Worm (Caenorhabditis elegans): ENCODE data around the gene F56D5.5.

Gene F56D5.5

DNA sequence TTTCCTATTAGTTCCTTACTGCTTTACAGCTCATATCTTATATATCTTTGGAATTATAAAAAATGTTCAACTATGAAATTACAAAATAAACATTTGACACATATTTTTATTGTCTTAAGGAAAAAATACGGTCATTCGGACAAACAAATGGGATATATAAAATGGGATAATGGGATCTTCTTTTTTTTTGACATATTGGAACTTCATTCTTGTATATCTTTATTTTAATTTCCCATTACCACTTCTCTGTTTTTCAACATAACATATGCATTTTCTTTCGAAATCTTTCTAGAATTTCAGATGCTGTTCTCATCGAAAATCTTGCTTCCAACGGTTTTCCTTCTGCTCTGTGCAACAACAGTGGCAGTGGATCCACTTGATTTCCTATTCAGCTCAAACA, 23.1 kb downstream of the F56D5.5 start, which contains the start of gene C10C5.7:
C10C5.7 (plus strand) TSS at position 301 of the 400 bp plus-strand sequence.
- TF ChIP-seq fkh-10 (GFP tag; optimal IDR thresholded peaks at IDR 0.05) (no peak), mdl-1 (tag; optimal IDR thresholded peaks at IDR 0.05) (no peak), nhr-25 (tag; optimal IDR thresholded peaks at IDR 0.05; ENCODE audit: borderline replicate concordance, insufficient read depth) (no peak), daf-12 (tag; optimal IDR thresholded peaks at IDR 0.05) (no peak), dmd-8 (GFP tag; IDR thresholded peaks at IDR 0.05) (no peak), unc-62 (GFP tag; optimal IDR thresholded peaks at IDR 0.05 in 1 of 2) (peak in 1 of 2 experiments; percentile 1), unc-62 (tag; optimal IDR thresholded peaks at IDR 0.05) (no peak), tra-1 (GFP tag; IDR thresholded peaks at IDR 0.05) (no peak), spr-1 (tag; optimal IDR thresholded peaks at IDR 0.05) (no peak)

DNA sequence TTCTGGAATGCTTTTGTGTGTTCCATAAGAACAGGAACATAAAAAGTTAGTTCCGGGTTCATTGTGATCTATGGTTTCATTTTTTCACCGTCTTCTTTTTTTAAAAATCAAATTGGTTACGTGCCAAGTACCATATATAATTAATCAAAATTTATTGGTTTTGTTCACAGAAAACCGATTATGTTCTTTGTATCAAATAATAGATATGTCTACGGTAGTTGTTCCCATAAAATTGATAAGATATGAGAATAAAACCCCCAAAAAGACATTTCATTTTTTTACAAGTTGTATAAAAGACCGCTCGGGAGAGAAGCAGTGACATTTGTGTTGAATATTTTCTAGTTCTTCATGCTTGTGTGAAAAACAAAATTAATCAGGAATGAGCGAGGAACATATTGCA, 26.8 kb downstream of the F56D5.5 start, which contains the start of gene C10C5.5:
C10C5.5 (plus strand) TSS at position 301 of the 400 bp plus-strand sequence.
- TF ChIP-seq aha-1 (tag) (peak; percentile 17), lin-15B (tag; optimal IDR thresholded peaks at IDR 0.05) (no peak)

DNA sequence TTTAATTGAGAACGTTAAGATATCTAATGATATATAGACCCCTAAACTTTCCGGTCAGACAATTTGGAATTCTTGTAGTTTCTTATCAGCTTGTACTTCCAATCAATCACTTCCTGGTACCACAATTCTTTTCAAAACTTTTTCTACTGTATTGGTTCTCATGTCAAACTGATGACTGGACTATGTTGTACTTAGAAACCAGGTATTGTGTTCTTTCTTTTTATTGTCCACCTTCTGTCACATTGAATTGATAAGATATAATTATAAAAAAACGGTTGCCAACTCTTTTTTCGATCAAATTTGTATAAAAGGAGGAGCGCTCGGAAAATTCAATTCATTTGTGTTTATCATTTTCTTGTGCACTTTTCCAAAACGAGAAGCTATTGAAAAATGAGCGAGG, 29.6 kb downstream of the F56D5.5 start, which contains the start of gene C10C5.4:
C10C5.4 (plus strand) TSS at position 281 of the 400 bp plus-strand sequence.
- TF ChIP-seq unc-62 (GFP tag; optimal IDR thresholded peaks at IDR 0.05 in 1 of 2) (peak in 1 of 2 experiments; percentile 38), unc-62 (tag; optimal IDR thresholded peaks at IDR 0.05) (no peak), Y5F2A.4 (GFP tag; optimal IDR thresholded peaks at IDR 0.05) (no peak), lin-39 (tag; optimal IDR thresholded peaks at IDR 0.05) (no peak), hlh-11 (tag; optimal IDR thresholded peaks at IDR 0.05) (peak; percentile 15), dmd-6 (GFP tag; IDR thresholded peaks at IDR 0.05) (peak; percentile 79), nhr-48 (tag; optimal IDR thresholded peaks at IDR 0.05) (peak; percentile 34), mep-1 (tag; optimal IDR thresholded peaks at IDR 0.05) (no peak), dve-1 (tag; optimal IDR thresholded peaks at IDR 0.05; ENCODE audit: insufficient read depth) (peak; percentile 68), jun-1 (tag; optimal IDR thresholded peaks at IDR 0.05) (no peak)

DNA sequence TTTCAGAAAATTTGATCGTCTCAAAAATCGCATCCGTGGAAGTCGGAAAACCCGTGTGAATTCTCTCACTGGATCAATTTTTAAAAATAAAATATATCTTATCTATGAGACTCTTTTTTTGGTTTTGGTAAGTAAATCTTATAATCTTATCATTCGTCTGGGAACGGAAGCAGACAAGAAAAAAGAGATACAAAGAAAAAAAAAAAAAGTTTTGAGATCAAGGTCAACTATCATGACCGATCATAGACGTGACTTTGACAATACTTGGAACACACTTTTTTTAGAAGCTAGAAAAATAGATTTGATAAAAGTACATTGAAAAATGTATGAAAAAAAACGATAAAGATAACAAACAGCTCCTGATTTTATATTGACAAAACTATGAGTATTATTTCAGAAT, 31.4 kb downstream of the F56D5.5 start:
- peak in 1 of 2 experiments; percentile 31 for TF ChIP-seq lsy-2 (tag; optimal IDR thresholded peaks at IDR 0.05)
- TF ChIP-seq nhr-76 (tag; optimal IDR thresholded peaks at IDR 0.05): peak; percentile 45
- TF ChIP-seq dmd-6 (GFP tag; IDR thresholded peaks at IDR 0.05): peak; percentile 70
- TF ChIP-seq mxl-2 (GFP tag; conservative IDR thresholded peaks at IDR 0.05): no peak
- TF ChIP-seq dve-1 (tag; optimal IDR thresholded peaks at IDR 0.05; ENCODE audit: insufficient read depth): peak; percentile 49
- peak; percentile 36 for TF ChIP-seq hlh-30 (tag; optimal IDR thresholded peaks at IDR 0.05; ENCODE audit: insufficient read depth)
- peak; percentile 39 for TF ChIP-seq nhr-28 (tag; optimal IDR thresholded peaks at IDR 0.05)
- peak; percentile 65 for TF ChIP-seq nhr-25 (tag; optimal IDR thresholded peaks at IDR 0.05; ENCODE audit: borderline replicate concordance, insufficient read depth)
- TF ChIP-seq F44E2.7 (GFP tag; IDR thresholded peaks at IDR 0.05): no peak
- no peak for TF ChIP-seq lin-1 (GFP tag; IDR thresholded peaks at IDR 0.05)
- TF ChIP-seq tra-1 (GFP tag; IDR thresholded peaks at IDR 0.05): peak; percentile 59; the same call in 1 of the 2 replicates
- no peak for TF ChIP-seq zfp-3 (GFP tag; conservative IDR thresholded peaks at IDR 0.05)
- TF ChIP-seq unc-39 (tag; optimal IDR thresholded peaks at IDR 0.05): no peak
- no peak for TF ChIP-seq nhr-237 (tag; optimal IDR thresholded peaks at IDR 0.05)

DNA sequence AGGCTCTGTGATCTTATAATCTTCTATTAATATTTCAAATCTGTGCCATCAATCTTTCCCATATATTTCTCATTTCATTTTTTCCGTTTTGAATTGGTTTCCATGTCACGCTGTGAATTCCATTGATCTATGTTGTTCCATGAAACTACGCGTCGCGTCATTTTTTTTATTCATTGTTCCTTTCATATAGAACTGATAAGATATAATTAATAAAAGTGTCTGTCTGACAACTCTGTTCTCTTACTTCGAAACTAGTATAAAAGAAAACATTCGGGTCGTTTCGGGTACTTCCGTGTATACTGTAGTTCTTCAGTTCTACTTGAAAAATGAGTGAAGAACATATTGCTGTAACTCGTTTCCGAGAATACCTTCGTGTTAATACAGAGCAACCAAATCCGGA, 33.4 kb downstream of the F56D5.5 start, which contains the start of gene C10C5.3:
C10C5.3 (plus strand) TSS at position 301 of the 400 bp plus-strand sequence.
- TF ChIP-seq aha-1 (tag): peak; percentile 26
- TF ChIP-seq dve-1 (tag; optimal IDR thresholded peaks at IDR 0.05; ENCODE audit: insufficient read depth): peak; percentile 50
- TF ChIP-seq lsy-2 (tag; optimal IDR thresholded peaks at IDR 0.05): no peak
- TF ChIP-seq dmd-6 (GFP tag; IDR thresholded peaks at IDR 0.05): peak; percentile 21; the same call in 1 of the 2 replicates

DNA sequence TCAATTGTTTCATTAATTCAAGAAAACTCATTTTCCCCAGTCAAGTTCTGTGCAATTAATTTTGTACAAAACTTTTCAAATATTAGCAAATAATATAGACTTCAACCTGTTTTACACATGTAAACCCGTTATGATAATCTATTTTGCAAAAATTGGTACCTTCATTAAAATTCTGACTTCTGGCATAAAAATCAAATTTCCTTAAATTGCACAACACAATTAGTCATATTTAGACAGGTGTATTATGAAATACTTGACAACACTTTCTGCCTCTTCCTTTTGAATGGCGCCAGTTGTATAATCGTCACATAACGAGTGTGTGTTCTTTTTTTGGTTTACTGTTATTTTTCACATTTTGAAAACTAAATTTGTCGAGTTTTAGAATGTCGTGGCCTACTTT, 36.8 kb downstream of the F56D5.5 start, which contains the start of gene fbxc-58:
fbxc-58 (plus strand) TSS at position 383 of the 400 bp plus-strand sequence.
- TF ChIP-seq unc-62 (GFP tag; optimal IDR thresholded peaks at IDR 0.05 in 1 of 2) (no peak), unc-62 (tag; optimal IDR thresholded peaks at IDR 0.05) (no peak), nhr-28 (tag; optimal IDR thresholded peaks at IDR 0.05) (peak; percentile 21), daf-16 (GFP tag; optimal IDR thresholded peaks at IDR 0.05) (no peak), daf-16 (tag; optimal IDR thresholded peaks at IDR 0.05) (peak; percentile 44), T20F7.1 (GFP tag; optimal IDR thresholded peaks at IDR 0.05) (peak; percentile 4), zip-2 (tag; optimal IDR thresholded peaks at IDR 0.05) (peak; percentile 84), pqm-1 (tag; optimal IDR thresholded peaks at IDR 0.05) (peak; percentile 80), dve-1 (tag; optimal IDR thresholded peaks at IDR 0.05; ENCODE audit: insufficient read depth) (peak; percentile 1), F49E8.2 (tag; optimal IDR thresholded peaks at IDR 0.05; ENCODE audit: borderline replicate concordance) (no peak), ztf-7 (tag; optimal IDR thresholded peaks at IDR 0.05) (peak; percentile 18)

Data from whole organism, L4 larva.